Worm (Caenorhabditis elegans): ENCODE measurements around the gene vps-2.

The vps-2 gene

DNA sequence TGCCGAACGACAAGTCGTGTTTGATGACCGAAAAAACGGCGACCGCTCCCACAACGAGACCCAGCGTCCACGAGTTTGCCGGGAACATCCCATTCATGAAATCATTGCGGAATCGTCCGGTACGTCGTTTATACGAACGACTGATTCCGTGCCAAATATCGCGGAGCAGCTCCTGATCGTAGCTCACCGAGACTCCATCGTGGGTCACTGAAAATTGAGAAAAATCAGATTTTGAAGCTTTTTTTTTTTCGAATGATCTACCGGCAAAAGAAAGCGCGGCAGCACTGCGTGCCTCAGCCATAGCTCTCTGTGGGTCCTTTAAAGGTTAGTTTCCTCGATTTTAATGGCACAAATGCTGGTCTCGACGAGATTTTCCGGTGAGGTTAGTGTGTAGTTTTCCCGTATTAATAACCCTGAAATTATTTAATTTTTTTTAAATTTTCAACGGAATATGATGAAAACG is 28.1 kb upstream of the vps-2 start, which contains the start of gene cpt-1:
Gene cpt-1 (minus strand): TSS at position 413 of the 463 bp plus-strand sequence.
- TF ChIP-seq dao-5 (tag; optimal IDR thresholded peaks at IDR 0.05) (no peak), W03F9.2 (tag; optimal IDR thresholded peaks at IDR 0.05) (no peak), him-1 (tag; optimal IDR thresholded peaks at IDR 0.05) (no peak)

DNA sequence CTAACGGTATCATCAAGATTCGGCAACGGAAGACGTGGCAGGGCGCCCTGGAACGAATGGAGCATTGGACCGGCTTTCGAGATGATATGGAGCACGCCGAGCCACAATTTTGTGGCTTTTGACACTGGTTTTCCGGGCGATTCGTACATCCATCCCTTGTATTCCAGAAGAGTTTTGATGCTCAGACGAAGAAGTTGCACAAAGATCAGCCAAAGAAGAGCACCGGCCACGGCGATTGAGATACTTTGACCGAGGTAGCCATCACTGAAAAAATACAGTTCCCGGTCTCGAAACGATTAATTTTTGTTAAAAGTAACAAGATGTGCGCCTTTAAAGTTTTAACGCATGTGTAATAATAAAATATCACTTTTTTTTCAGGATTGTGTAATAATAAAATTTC is 27.2 kb upstream of the vps-2 start:
- TF ChIP-seq dao-5 (tag; optimal IDR thresholded peaks at IDR 0.05), result no peak
- TF ChIP-seq him-1 (tag; optimal IDR thresholded peaks at IDR 0.05), result no peak
- no peak for TF ChIP-seq W03F9.2 (tag; optimal IDR thresholded peaks at IDR 0.05)

DNA sequence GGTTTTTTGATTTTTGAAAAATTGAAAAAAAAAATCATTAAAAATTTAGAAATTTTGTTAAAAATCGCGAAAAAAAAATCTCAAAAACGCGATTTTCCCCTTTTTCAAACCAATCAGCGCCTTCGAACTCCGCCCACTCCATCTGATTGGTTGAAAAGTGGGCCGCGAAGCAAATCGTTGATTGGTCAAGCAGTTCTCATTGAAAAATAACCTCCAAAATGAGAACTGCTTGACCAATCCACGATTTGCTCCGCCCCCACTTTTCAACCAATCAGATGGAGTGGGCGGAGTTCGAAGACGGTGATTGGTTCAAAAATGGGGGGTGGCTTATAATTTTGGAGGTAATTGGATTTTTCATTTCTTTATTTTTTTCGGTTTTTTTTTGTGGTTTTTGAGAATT is 22.4 kb upstream of the vps-2 start:
- TF ChIP-seq him-1 (tag; optimal IDR thresholded peaks at IDR 0.05) (no peak), W03F9.2 (tag; optimal IDR thresholded peaks at IDR 0.05) (no peak), dao-5 (tag; optimal IDR thresholded peaks at IDR 0.05) (no peak)

DNA sequence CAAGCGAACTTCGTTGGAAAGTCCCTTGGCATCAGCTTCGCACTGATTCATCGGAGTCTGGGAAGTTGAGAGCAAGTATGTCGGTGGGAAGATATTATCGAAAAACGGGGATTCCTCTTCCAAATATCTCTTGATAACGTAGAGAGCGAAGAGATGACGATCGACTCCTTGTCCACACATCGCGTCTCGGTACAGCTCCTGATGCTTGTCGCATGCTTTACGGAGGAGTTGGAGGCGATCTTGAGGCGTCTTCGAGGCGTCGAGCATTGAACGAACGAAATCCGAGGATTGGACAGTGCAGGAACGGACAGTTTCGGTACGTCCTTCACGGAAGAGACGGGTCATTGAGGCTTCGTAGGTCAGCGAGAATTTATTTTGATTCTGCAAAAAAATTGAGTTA is 21.5 kb upstream of the vps-2 start:
- TF ChIP-seq W03F9.2 (tag; optimal IDR thresholded peaks at IDR 0.05), result no peak
- TF ChIP-seq him-1 (tag; optimal IDR thresholded peaks at IDR 0.05), result no peak
- no peak for TF ChIP-seq dao-5 (tag; optimal IDR thresholded peaks at IDR 0.05)

DNA sequence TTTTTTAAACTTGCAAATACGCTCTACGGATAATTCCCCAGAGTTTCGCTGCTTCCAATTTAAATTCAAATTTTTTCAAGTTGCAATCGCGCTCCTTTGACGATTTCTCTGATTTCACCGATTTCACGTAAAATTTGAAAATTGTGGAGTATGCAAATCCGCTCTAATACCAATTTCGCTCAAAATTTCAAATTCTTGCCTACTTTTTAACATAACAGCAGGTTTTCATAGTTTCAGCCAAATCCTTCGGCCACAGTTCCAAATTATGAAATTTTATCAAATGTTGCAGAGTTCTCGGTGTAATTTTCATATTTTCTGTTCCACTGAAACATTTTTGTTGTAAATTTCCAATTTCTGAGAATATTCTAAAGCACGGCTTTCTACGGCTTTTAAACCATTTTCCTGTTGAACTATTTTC is 19.8 kb upstream of the vps-2 start, which contains the start of gene alkb-7:
Gene alkb-7 (minus strand): TSS at position 323 of the 418 bp plus-strand sequence.
- TF ChIP-seq W03F9.2 (tag; optimal IDR thresholded peaks at IDR 0.05) (no peak), dao-5 (tag; optimal IDR thresholded peaks at IDR 0.05) (no peak), him-1 (tag; optimal IDR thresholded peaks at IDR 0.05) (no peak)

DNA sequence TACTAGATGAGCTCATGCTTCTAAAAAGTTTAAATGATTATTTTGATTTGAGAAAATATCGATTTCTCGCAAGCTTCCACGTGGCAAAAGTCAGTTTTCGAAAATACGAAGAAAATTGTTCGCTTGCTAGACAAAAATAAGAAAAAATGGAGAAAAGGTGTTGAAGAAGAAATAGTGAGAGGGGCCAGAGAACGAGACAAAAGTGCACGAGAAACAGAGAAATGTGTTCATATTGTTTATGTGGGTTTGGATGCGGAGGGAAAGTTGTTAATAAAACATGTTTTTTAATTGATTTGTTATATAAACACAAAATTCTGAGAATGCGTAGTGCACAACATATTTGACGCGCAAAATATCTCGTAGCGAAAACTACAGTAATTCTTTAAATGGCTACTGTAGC is 17.4 kb upstream of the vps-2 start, which contains the start of gene Y46G5A.15:
Gene Y46G5A.15 (minus strand): TSS at position 26 of the 400 bp plus-strand sequence.
- TF ChIP-seq him-1 (tag; optimal IDR thresholded peaks at IDR 0.05) (no peak), W03F9.2 (tag; optimal IDR thresholded peaks at IDR 0.05) (no peak), dao-5 (tag; optimal IDR thresholded peaks at IDR 0.05) (no peak)

DNA sequence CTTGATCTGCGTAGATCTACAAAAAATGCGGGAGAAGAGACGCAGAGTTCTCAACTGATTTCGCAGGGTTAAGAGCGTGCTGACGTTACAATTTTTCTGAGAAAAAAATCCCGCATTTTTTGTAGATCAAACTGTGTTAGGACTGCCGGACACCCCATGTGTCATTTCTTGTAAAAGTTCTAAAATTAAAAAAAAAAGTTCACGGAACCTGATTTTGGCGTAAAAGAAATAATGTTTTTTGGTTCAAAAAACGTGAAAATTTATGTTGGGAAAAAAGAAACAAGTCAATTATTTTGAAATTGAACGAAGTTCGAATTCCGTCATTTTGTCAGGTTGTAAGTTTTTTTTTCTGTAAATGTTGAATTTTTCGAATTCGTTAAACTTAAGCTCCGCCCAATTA is 8.4 kb upstream of the vps-2 start, which contains the start of gene Y46G5A.34:
Gene Y46G5A.34 (plus strand): TSS at position 301 of the 400 bp plus-strand sequence.
- TF ChIP-seq dao-5 (tag; optimal IDR thresholded peaks at IDR 0.05) (no peak), W03F9.2 (tag; optimal IDR thresholded peaks at IDR 0.05) (no peak), him-1 (tag; optimal IDR thresholded peaks at IDR 0.05) (no peak)

DNA sequence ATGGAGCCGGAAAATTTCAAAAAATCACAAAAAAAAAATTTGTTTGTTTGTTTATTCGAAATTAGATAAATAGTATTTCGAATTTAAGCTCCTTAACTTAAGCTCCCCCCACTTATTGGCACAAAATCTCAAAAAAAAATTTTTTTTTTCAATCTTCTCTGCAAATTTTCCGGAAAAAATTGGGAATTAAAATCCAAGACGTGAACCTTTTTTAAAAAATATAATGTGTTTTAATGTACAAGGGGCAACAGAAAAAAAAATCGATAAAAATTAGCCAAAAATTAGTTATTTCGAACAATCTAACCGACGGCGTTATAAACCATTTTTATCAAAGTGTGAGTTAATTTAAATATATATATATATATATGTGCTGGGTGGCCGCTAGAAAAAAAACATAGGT is 6.4 kb upstream of the vps-2 start, which contains the start of gene Y46G5A.14:
Gene Y46G5A.14 (plus strand): TSS at position 301 of the 400 bp plus-strand sequence.
- TF ChIP-seq him-1 (tag; optimal IDR thresholded peaks at IDR 0.05), result no peak
- no peak for TF ChIP-seq W03F9.2 (tag; optimal IDR thresholded peaks at IDR 0.05)
- TF ChIP-seq dao-5 (tag; optimal IDR thresholded peaks at IDR 0.05), result no peak

DNA sequence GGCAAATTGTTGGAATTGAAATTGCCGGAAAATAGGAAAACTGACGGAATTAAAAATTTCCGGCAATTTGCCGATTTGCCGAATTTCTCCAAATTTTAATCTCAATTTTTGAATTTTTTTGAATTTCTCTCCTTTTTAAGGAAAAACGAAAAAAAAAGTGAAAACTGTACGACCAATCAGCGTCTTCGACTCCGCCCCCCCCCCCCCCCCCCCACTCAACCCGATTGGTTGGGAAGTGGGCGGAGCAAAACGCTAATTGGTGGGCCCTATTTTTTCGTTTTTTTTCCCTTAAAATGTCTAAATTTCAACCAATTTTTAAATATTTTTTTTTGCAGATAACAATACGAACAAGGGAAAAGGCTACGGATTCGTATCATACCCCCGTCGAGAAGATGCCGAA is 1.9 kb upstream of the vps-2 start:
- TF ChIP-seq him-1 (tag; optimal IDR thresholded peaks at IDR 0.05), result no peak
- TF ChIP-seq W03F9.2 (tag; optimal IDR thresholded peaks at IDR 0.05), result no peak
- no peak for TF ChIP-seq dao-5 (tag; optimal IDR thresholded peaks at IDR 0.05)

DNA sequence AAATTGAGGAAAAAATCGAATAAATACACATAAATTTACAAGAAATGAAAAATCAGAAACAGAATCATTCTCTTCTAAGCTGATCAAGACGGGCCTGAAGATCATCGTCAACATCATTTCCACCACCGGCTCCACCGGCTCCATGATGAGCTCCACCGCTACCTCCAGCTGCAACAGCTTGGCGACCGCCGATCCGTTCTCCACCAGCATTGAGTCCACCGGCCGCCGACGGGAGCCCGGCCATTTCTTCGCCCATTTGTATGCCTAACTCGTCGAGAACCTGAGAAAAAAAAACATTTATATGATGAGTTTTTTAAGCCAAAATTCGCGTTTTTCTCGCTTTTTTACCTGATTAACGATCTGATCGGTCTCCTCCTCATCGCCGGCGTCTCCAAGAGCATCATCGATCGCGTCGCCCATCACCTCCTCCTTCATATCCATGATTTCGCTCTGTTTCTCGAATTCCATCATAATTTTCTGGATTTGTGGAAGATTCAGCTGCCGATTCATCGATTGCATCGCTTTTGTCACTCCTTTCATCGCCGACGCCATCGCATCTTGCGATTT is 676 bp downstream of the vps-2 start:
- no peak for TF ChIP-seq him-1 (tag; optimal IDR thresholded peaks at IDR 0.05)
- TF ChIP-seq dao-5 (tag; optimal IDR thresholded peaks at IDR 0.05), result no peak
- no peak for TF ChIP-seq W03F9.2 (tag; optimal IDR thresholded peaks at IDR 0.05)

DNA sequence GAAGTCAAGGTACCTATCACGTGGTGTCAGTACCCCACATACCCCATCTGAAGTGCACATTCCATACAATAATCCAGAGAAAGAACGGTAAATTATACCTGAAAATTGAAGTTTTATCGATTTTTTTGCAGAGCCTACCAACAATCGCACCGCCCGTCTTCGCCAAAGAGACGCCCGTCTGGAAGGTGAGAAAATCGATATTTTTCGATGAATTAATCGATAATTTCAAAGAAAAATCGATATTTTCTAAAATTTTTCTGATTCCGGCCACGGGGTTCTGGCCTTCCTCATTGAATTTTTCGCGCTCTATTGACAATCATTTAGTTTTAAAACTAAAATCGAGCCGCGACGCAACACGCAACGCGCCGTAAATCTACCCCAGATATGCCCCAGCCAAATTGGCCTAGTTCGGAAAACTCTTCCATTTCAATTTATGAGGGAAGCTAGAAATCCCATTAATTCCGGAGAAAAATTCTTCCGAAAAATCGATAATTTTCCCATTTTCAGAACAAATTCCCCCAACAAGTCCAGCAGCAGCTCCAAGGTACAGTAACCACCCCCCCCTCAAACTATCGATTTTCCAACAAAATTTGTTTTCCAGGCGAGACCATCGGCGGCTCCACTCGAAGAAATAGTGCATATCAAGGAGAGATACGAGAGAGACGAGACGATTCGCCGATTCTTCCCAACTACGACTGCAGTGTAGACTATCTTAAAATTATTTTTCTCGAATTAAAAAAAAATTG is 1.4 kb downstream of the vps-2 start:
- TF ChIP-seq W03F9.2 (tag; optimal IDR thresholded peaks at IDR 0.05), result no peak
- TF ChIP-seq dao-5 (tag; optimal IDR thresholded peaks at IDR 0.05), result no peak
- TF ChIP-seq him-1 (tag; optimal IDR thresholded peaks at IDR 0.05), result no peak

DNA sequence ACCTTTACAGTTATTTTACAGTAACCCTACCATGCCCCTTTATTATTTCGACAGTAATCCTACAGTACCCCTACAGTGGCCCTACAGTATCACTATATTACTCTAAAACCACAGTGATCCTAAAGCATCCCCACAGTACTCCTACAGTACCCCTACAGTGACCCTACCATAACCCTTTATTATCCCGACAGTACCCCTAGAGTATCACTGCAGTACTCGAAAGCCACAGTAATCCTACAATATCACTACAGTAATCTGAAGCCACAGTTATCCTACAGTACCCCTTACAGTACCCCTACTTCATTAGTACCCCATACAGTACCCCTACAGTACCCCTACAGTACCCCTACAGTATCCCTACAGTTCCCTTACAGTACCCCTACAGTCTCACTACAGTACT is 3.5 kb downstream of the vps-2 start:
- no peak for TF ChIP-seq him-1 (tag; optimal IDR thresholded peaks at IDR 0.05)
- TF ChIP-seq W03F9.2 (tag; optimal IDR thresholded peaks at IDR 0.05), result no peak
- TF ChIP-seq dao-5 (tag; optimal IDR thresholded peaks at IDR 0.05), result no peak

DNA sequence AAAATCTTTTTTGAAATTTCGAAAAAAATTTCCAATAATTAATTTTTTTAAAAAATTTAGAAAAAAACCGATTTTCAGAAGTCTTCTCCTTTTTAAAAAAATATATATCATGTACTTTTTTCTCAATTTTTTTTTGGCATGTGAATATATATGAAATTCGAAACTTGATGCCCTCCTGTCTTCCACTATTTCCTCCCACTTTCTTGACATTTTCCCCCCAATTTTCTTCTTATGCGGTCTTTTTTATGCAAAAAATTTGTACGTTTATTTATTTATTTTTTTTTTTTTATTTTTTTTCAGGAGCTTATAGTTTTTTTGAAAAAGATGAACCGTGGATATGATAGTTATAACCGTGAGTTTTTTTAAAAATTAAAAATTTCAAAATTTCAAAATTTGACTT is 7.5 kb downstream of the vps-2 start, which contains the start of gene cnp-2:
Gene cnp-2 (plus strand): TSS at position 301 of the 400 bp plus-strand sequence.
- TF ChIP-seq dao-5 (tag; optimal IDR thresholded peaks at IDR 0.05) (no peak), him-1 (tag; optimal IDR thresholded peaks at IDR 0.05) (no peak), W03F9.2 (tag; optimal IDR thresholded peaks at IDR 0.05) (no peak)

DNA sequence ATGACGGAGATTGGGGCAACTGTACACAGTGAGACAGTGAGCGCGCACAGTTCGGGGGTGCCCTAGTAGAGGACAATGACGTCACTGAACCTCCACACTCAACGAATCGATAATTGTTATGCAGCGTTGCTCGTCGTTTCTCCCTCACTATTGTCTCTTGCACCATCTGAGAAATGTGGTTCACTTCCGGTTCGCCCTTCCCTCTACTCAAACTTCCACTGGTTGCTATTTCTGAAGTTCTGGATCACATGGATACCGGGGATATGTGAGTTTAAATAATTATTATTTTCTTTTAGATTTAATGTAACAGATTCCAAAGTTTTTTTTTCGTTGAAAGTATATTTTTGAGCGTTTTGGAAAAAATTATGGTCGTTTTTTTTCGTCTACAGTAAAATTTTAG is 11.8 kb downstream of the vps-2 start, which contains the start of the genes Y46G5A.7 and Y46G5A.8:
Gene Y46G5A.7 (minus strand): TSS at position 153 of the 400 bp plus-strand sequence.
Gene Y46G5A.8 (plus strand): TSS at position 159 of the 400 bp plus-strand sequence.
- TF ChIP-seq him-1 (tag; optimal IDR thresholded peaks at IDR 0.05) (no peak), dao-5 (tag; optimal IDR thresholded peaks at IDR 0.05) (no peak), W03F9.2 (tag; optimal IDR thresholded peaks at IDR 0.05) (no peak)

Measured in whole organism, L4/young adult.